Worm (Caenorhabditis elegans) whole organism, late embryonic: ENCODE results near the gene srbc-1.

Source experiments
- C08G9.2 ChIP-seq: sonication (generic microtip); optimal IDR thresholded peaks from 2 replicates; lab custom pipeline; 2016; ENCODE audit warnings: mild to moderate bottlenecking, missing genetic modification characterization, moderate library complexity, missing compliant biosample characterization
- C38D4.7 ChIP-seq: fragments of 200-800 bp; sonication (Bioruptor generic); optimal IDR thresholded peaks from 2 replicates; lab custom pipeline; 2018; ENCODE audit warnings: mild to moderate bottlenecking, missing genetic modification characterization, moderate library complexity, missing compliant biosample characterization
- F13H6.1 ChIP-seq: sonication (generic microtip); optimal IDR thresholded peaks from 2 replicates; lab custom pipeline; 2016; ENCODE audit warnings: missing genetic modification characterization, missing compliant biosample characterization
- K09A11.1 ChIP-seq: sonication (generic microtip); optimal IDR thresholded peaks from 2 replicates; lab custom pipeline; 2017; ENCODE audit warnings: antibody characterized with exemption, mild to moderate bottlenecking, missing genetic modification characterization, missing compliant biosample characterization; ENCODE audit not compliant: insufficient read depth
- T23F11.4 ChIP-seq: fragments of 200-800 bp; sonication (Bioruptor generic); optimal IDR thresholded peaks from 2 replicates; lab custom pipeline; 2018; ENCODE audit warnings: mild to moderate bottlenecking, missing genetic modification characterization, missing compliant biosample characterization
- ama-1 ChIP-seq: fragments of 150-350 bp; optimal IDR thresholded peaks from 2 replicates; lab custom pipeline; 2014
- ceh-14 ChIP-seq: sonication (generic microtip); optimal IDR thresholded peaks from 2 replicates; lab custom pipeline; 2016; ENCODE audit warnings: missing genotype, missing genetic modification characterization, missing compliant biosample characterization
- ceh-2 ChIP-seq: sonication (generic microtip); optimal IDR thresholded peaks from 2 replicates; lab custom pipeline; 2016; ENCODE audit warnings: missing genotype, missing genetic modification characterization, missing compliant biosample characterization
- ceh-24 ChIP-seq: sonication (generic microtip); optimal IDR thresholded peaks from 2 replicates; lab custom pipeline; 2016; ENCODE audit warnings: mild to moderate bottlenecking, missing genetic modification characterization, missing compliant biosample characterization
- ceh-30 ChIP-seq: fragments of 150-350 bp; optimal IDR thresholded peaks from 2 replicates; lab custom pipeline; 2014; ENCODE audit warnings: missing biosample characterization, missing genetic modification characterization
- ceh-34 ChIP-seq: sonication (generic microtip); optimal IDR thresholded peaks from 2 replicates; lab custom pipeline; 2016; ENCODE audit warnings: mild to moderate bottlenecking, missing genetic modification characterization, missing compliant biosample characterization
- ceh-48 ChIP-seq: sonication (generic microtip); optimal IDR thresholded peaks from 2 replicates; lab custom pipeline; 2016; ENCODE audit warnings: missing genetic modification characterization, inconsistent platforms, missing compliant biosample characterization
- ceh-6 ChIP-seq: fragments of 200-800 bp; sonication (Bioruptor generic); optimal IDR thresholded peaks from 2 replicates; lab custom pipeline; 2018; ENCODE audit warnings: mild to moderate bottlenecking, missing genetic modification characterization, missing compliant biosample characterization
- ceh-9 ChIP-seq: sonication (generic microtip); optimal IDR thresholded peaks from 2 replicates; lab custom pipeline; 2016; ENCODE audit warnings: mild to moderate bottlenecking, missing genetic modification characterization, inconsistent platforms, missing compliant biosample characterization
- che-1 ChIP-seq: sonication (generic microtip); optimal IDR thresholded peaks from 2 replicates; lab custom pipeline; 2016; ENCODE audit warnings: mild to moderate bottlenecking, missing genetic modification characterization, missing compliant biosample characterization
- dmd-4 ChIP-seq: sonication (generic microtip); optimal IDR thresholded peaks from 2 replicates; lab custom pipeline; 2016; ENCODE audit warnings: borderline replicate concordance, missing genetic modification characterization, missing compliant biosample characterization
- dve-1 ChIP-seq: sonication (generic microtip); optimal IDR thresholded peaks from 2 replicates; lab custom pipeline; 2017; ENCODE audit warnings: antibody characterized with exemption, mild to moderate bottlenecking, missing genetic modification characterization, missing compliant biosample characterization
- elt-2 ChIP-seq: sonication (generic microtip); optimal IDR thresholded peaks from 2 replicates; lab custom pipeline; 2016; ENCODE audit warnings: missing genetic modification reagents, missing genetic modification characterization, missing compliant biosample characterization
- ets-4 ChIP-seq: sonication (generic microtip); optimal IDR thresholded peaks from 2 replicates; lab custom pipeline; 2016; ENCODE audit warnings: missing genetic modification characterization, missing compliant biosample characterization
- fkh-10 ChIP-seq: fragments of 150-350 bp; optimal IDR thresholded peaks from 2 replicates; lab custom pipeline; 2014; ENCODE audit warnings: missing biosample characterization, missing genetic modification reagents, missing genetic modification characterization
- fkh-6 ChIP-seq: sonication (generic microtip); optimal IDR thresholded peaks from 2 replicates; lab custom pipeline; 2016; ENCODE audit warnings: missing genetic modification characterization, missing compliant biosample characterization
- hlh-13 ChIP-seq: fragments of 200-800 bp; sonication (Bioruptor generic); optimal IDR thresholded peaks from 2 replicates; lab custom pipeline; 2018; ENCODE audit warnings: mild to moderate bottlenecking, missing genetic modification characterization, missing compliant biosample characterization
- hlh-15 ChIP-seq: sonication (generic microtip); optimal IDR thresholded peaks from 2 replicates; lab custom pipeline; 2016; ENCODE audit warnings: missing genetic modification characterization, missing compliant biosample characterization
- lim-6 ChIP-seq: sonication (generic microtip); optimal IDR thresholded peaks from 2 replicates; lab custom pipeline; 2016; ENCODE audit warnings: missing genetic modification characterization, missing compliant biosample characterization
- mec-3 ChIP-seq: sonication (generic microtip); optimal IDR thresholded peaks from 2 replicates; lab custom pipeline; 2016; ENCODE audit warnings: borderline replicate concordance, missing genetic modification characterization, missing compliant biosample characterization
- nhr-232 ChIP-seq: sonication (generic microtip); optimal IDR thresholded peaks from 2 replicates; lab custom pipeline; 2016; ENCODE audit warnings: missing genetic modification characterization, missing compliant biosample characterization
- npax-4 ChIP-seq: sonication (generic microtip); optimal IDR thresholded peaks from 2 replicates; lab custom pipeline; 2016; ENCODE audit warnings: missing genetic modification characterization, missing compliant biosample characterization
- pha-4 ChIP-seq: fragments of 150-350 bp; optimal IDR thresholded peaks from 2 replicates; lab custom pipeline; 2018; ENCODE audit warnings: missing biosample characterization, missing genetic modification reagents, missing genetic modification characterization
- ref-2 ChIP-seq: sonication (generic microtip); optimal IDR thresholded peaks from 2 replicates; lab custom pipeline; 2016; ENCODE audit warnings: missing genetic modification characterization, missing compliant biosample characterization
- rnt-1 ChIP-seq: sonication (generic microtip); optimal IDR thresholded peaks from 2 replicates; lab custom pipeline; 2016; ENCODE audit warnings: missing genetic modification characterization, missing compliant biosample characterization
- sox-4 ChIP-seq: sonication (generic microtip); optimal IDR thresholded peaks from 2 replicates; lab custom pipeline; 2017; ENCODE audit warnings: mild to moderate bottlenecking, missing genetic modification characterization, inconsistent platforms, missing compliant biosample characterization
- syd-9 ChIP-seq: sonication (generic microtip); optimal IDR thresholded peaks from 2 replicates; lab custom pipeline; 2016; ENCODE audit warnings: mild to moderate bottlenecking, missing genetic modification characterization, moderate library complexity, missing compliant biosample characterization
- tbx-7 ChIP-seq: sonication (generic microtip); optimal IDR thresholded peaks from 2 replicates; lab custom pipeline; 2016; ENCODE audit warnings: missing genotype, missing genetic modification characterization, missing compliant biosample characterization
- ttx-3 ChIP-seq: sonication (generic microtip); optimal IDR thresholded peaks from 2 replicates; lab custom pipeline; 2016; ENCODE audit warnings: missing genetic modification reagents, missing genetic modification characterization, missing compliant biosample characterization
- unc-3 ChIP-seq, 2 experiments: fragments of 200-800 bp in 1 of 2; sonication (Bioruptor generic) in 1 of 2; sonication (generic microtip) in 1 of 2; conservative IDR thresholded peaks in 1 of 2; optimal IDR thresholded peaks in 1 of 2; 2 replicates each; pipeline versions ENCODE4 v1.3.6 to Lab custom; 2016 to 2022; ENCODE audit warnings: missing compliant biosample characterization in 2 of 2, missing genetic modification characterization in 2 of 2, missing genetic modification reagents in 1 of 2
- unc-86 ChIP-seq: sonication (generic microtip); optimal IDR thresholded peaks from 2 replicates; lab custom pipeline; 2016; ENCODE audit warnings: missing genetic modification characterization, missing compliant biosample characterization
- zip-5 ChIP-seq: sonication (generic microtip); optimal IDR thresholded peaks from 2 replicates; lab custom pipeline; 2016; ENCODE audit warnings: missing genetic modification characterization, missing compliant biosample characterization
- ztf-16 ChIP-seq: sonication (generic microtip); optimal IDR thresholded peaks from 2 replicates; lab custom pipeline; 2017; ENCODE audit warnings: missing genetic modification characterization, missing compliant biosample characterization

Gene srbc-1

DNA sequence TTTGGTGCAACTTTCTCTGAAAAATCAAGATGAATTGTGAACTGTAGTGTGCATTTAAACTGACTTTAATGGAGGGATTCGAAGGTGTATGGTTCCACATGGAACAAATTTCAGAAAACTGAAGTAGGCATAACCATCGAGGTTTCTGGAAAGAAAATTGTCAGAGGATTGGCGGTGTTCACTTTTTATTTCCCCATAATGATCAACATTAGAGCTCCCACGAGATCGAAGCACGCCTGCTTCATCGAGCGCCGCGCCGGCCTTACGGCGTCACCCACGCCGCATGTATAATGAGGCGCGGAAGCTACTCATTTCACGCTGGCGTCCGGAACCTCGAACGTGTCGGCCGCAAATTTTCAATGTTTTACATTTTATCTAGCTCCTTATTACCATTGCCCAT is 13.7 kb downstream of the srbc-1 start:
- TF ChIP-seq ceh-2 (tag; lab: Kevin White, UChicago) (no peak), T23F11.4 (GFP tag; lab: Kevin White, UChicago) (no peak), K09A11.1 (tag; lab: Kevin White, UChicago) (no peak), ref-2 (tag; lab: Kevin White, UChicago) (no peak), ceh-9 (tag; lab: Kevin White, UChicago) (no peak), ceh-34 (no peak), tbx-7 (tag; lab: Kevin White, UChicago) (no peak), C38D4.7 (GFP tag; lab: Kevin White, UChicago) (no peak), che-1 (no peak), lim-6 (tag; lab: Kevin White, UChicago) (no peak), sox-4 (no peak), ceh-24 (tag; lab: Kevin White, UChicago) (no peak), unc-86 (tag; lab: Kevin White, UChicago) (no peak), ama-1 (no peak), hlh-15 (tag; lab: Kevin White, UChicago) (no peak), hlh-13 (GFP tag; lab: Kevin White, UChicago) (no peak), pha-4 (no peak), npax-4 (tag; lab: Kevin White, UChicago) (no peak), fkh-10 (no peak)

DNA sequence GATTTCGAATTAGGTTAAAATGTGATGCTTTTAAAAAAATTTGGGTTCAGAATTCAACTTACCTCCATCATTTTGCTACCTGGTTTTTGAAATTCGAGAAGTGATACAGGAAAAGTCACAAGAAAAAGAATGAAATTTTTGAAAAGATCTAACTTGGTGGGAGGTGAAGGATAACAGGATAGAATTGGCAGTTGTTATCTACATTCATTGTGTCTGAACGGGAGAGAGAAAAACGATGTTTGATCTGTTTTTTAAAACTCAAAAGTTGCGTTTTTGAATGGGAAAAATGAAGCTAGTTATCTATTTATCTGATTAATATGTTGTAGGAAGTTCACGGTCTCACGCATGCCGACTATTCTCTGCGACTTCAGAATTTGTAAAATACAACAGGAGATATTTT is 14.5 kb downstream of the srbc-1 start, which contains the start of gene F35F10.7:
TSS of gene F35F10.7 (minus strand) at position 101 of the 400 bp plus-strand sequence.
- TF ChIP-seq F13H6.1, result no peak
- TF ChIP-seq zip-5 (tag; lab: Kevin White, UChicago), result no peak
- no peak for TF ChIP-seq hlh-15 (tag; lab: Kevin White, UChicago)
- no peak for TF ChIP-seq dve-1 (tag; lab: Kevin White, UChicago)
- no peak for TF ChIP-seq ets-4 (tag; lab: Kevin White, UChicago)
- no peak for TF ChIP-seq dmd-4 (tag; lab: Kevin White, UChicago)
- no peak for TF ChIP-seq ztf-16

DNA sequence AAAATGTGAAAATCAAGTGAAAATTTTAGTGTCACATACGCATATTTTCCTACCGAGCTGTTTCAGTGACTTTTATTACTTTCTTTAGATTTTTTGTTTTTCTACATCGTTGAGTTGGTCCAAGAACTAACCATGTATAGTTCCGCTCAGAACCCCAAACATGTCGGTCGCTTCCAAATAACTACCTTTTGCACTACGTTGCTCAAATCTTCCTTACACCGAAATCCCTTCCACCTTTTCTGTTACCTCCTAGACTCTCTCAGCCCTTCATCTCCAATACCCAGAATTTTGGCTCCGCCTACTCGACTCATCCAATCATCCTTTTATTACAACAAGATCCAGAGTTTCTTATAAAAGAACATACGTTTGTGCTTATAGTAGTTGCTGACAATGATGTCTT is 17.2 kb downstream of the srbc-1 start, which contains the start of gene F35F10.5:
TSS of gene F35F10.5 (plus strand) at position 301 of the 400 bp plus-strand sequence.
- no peak for TF ChIP-seq fkh-6 (tag; lab: Kevin White, UChicago)

DNA sequence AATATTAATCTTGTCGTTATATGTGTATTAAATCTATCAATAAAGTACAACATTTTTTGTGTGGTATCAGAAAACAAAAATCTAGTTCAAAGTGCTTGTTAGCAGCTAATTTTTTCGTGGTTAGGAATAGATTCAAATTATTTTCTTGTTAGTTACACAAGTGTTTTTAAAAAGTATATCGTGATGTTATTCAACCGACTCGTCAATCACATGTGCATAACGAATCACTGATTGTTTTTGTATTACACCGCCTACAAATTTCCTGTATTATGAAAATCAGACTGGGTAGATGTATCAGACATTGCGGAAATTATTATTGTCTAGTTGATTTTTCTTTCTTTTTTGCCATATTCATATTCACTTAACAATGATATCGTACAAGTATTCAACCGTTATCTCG is 18.8 kb downstream of the srbc-1 start, which contains the start of gene str-64:
TSS of gene str-64 (plus strand) at position 301 of the 400 bp plus-strand sequence.
- no peak for TF ChIP-seq ceh-14 (tag; lab: Kevin White, UChicago)
- no peak for TF ChIP-seq che-1
- no peak for TF ChIP-seq nhr-232 (tag; lab: Kevin White, UChicago)
- no peak for TF ChIP-seq ceh-34
- no peak for TF ChIP-seq ceh-30
- TF ChIP-seq ceh-2 (tag; lab: Kevin White, UChicago), result no peak
- no peak for TF ChIP-seq C08G9.2 (tag; lab: Kevin White, UChicago)
- no peak for TF ChIP-seq ama-1
- TF ChIP-seq elt-2 (tag; lab: Kevin White, UChicago), result no peak
- no peak for TF ChIP-seq ttx-3 (tag; lab: Kevin White, UChicago)
- TF ChIP-seq ceh-6 (GFP tag; lab: Kevin White, UChicago), result no peak
- TF ChIP-seq syd-9 (tag; lab: Kevin White, UChicago), result no peak
- TF ChIP-seq ceh-48 (tag; lab: Kevin White, UChicago), result no peak
- TF ChIP-seq ref-2 (tag; lab: Kevin White, UChicago), result no peak
- TF ChIP-seq rnt-1, result no peak
- no peak for TF ChIP-seq mec-3
- no peak for TF ChIP-seq unc-3 (GFP tag; conservative IDR thresholded peaks at IDR 0.05; lab: Robert Waterston, UW)
- TF ChIP-seq unc-3 (tag; optimal IDR thresholded peaks at IDR 0.05; lab: Kevin White, UChicago), result no peak
